Fruit fly (Drosophila melanogaster) whole organism, embryonic: ENCODE data around the gene RtcB.
A peak's percentile ranks its signal among the peaks of the same experiment; 100 is the strongest.

Experiments used
- Awh ChIP-seq: fragments of 200-800 bp; sonication (Bioruptor generic); IDR thresholded peaks from 2 replicates; pipeline ENCODE4, ENCODE4 v1.3.6; 2022; ENCODE audit warnings: missing biosample characterization, missing genetic modification characterization
- BEAF-32 ChIP-seq: fragments of 200-800 bp; sonication (Bioruptor generic); optimal IDR thresholded peaks from 3 replicates; lab custom pipeline; 2017; ENCODE audit warnings: missing biosample characterization, missing genetic modification characterization, mild to moderate bottlenecking, moderate library complexity, missing genetic modification reagents
- Blimp-1 ChIP-seq: fragments of 200-800 bp; sonication (Bioruptor generic); optimal IDR thresholded peaks from 3 replicates; lab custom pipeline; 2018; ENCODE audit warnings: missing biosample characterization, missing genetic modification characterization, mild to moderate bottlenecking, moderate library complexity, missing genetic modification reagents
- CG11093 ChIP-seq: fragments of 200-800 bp; sonication (Bioruptor generic); IDR thresholded peaks from 3 replicates; pipeline ENCODE4 v1.3.6; 2022; ENCODE audit warnings: missing biosample characterization, missing genetic modification characterization
- CG11560 ChIP-seq: fragments of 200-800 bp; sonication (Bioruptor generic); IDR thresholded peaks from 3 replicates; pipeline ENCODE4 v1.3.6; 2022; ENCODE audit warnings: missing biosample characterization, missing genetic modification characterization
- CG12769 ChIP-seq: fragments of 200-800 bp; sonication (Bioruptor generic); optimal IDR thresholded peaks from 2 replicates; lab custom pipeline; 2019; ENCODE audit warnings: missing biosample characterization, mild to moderate bottlenecking, missing genetic modification characterization, moderate library complexity
- CG13287 ChIP-seq: fragments of 200-800 bp; sonication (Bioruptor generic); IDR thresholded peaks from 2 replicates; pipeline ENCODE4 v1.3.6; 2022; ENCODE audit warnings: missing biosample characterization, missing genetic modification characterization; ENCODE audit not compliant: partially characterized antibody
- CG13624 ChIP-seq: fragments of 200-800 bp; sonication (Bioruptor generic); optimal IDR thresholded peaks from 2 replicates; lab custom pipeline; 2016; ENCODE audit warnings: missing biosample characterization, missing genetic modification characterization
- CG13894 ChIP-seq: fragments of 200-800 bp; sonication (Bioruptor generic); optimal IDR thresholded peaks from 3 replicates; lab custom pipeline; 2018; ENCODE audit warnings: missing biosample characterization, mild to moderate bottlenecking, missing genetic modification characterization, moderate library complexity
- CG15514 ChIP-seq: fragments of 200-800 bp; sonication (Bioruptor generic); optimal IDR thresholded peaks from 3 replicates; lab custom pipeline; 2017; ENCODE audit warnings: missing biosample characterization, missing genetic modification characterization, mild to moderate bottlenecking, moderate library complexity, missing genetic modification reagents
- CG1603 ChIP-seq: fragments of 200-800 bp; sonication (Bioruptor generic); optimal IDR thresholded peaks from 2 replicates; lab custom pipeline; 2019; ENCODE audit warnings: missing biosample characterization, mild to moderate bottlenecking, missing genetic modification characterization, moderate library complexity
- CG2678 ChIP-seq: fragments of 200-800 bp; sonication (Bioruptor generic); optimal IDR thresholded peaks from 3 replicates; lab custom pipeline; 2019; ENCODE audit warnings: missing biosample characterization, mild to moderate bottlenecking, missing genetic modification characterization, moderate library complexity
- CG32767 ChIP-seq: fragments of 200-800 bp; sonication (Bioruptor generic); IDR thresholded peaks from 2 replicates; pipeline ENCODE4 v1.3.6; 2022; ENCODE audit warnings: missing biosample characterization, missing genetic modification characterization
- CG3838 ChIP-seq: fragments of 200-800 bp; sonication (Bioruptor generic); optimal IDR thresholded peaks from 3 replicates; lab custom pipeline; 2016; ENCODE audit warnings: missing biosample characterization, missing genetic modification characterization
- CG42726 ChIP-seq: fragments of 200-800 bp; sonication (Bioruptor generic); IDR thresholded peaks from 2 replicates; pipeline ENCODE4 v1.3.6; 2022; ENCODE audit warnings: missing biosample characterization, missing genetic modification characterization; ENCODE audit not compliant: partially characterized antibody
- CG5180 ChIP-seq: fragments of 200-800 bp; sonication (Bioruptor generic); optimal IDR thresholded peaks from 3 replicates; lab custom pipeline; 2017; ENCODE audit warnings: missing biosample characterization, missing genetic modification characterization, mild to moderate bottlenecking, moderate library complexity, missing genetic modification reagents
- Dbx ChIP-seq: fragments of 200-800 bp; sonication (Bioruptor generic); IDR thresholded peaks from 3 replicates; pipeline ENCODE4 v1.3.6; 2022; ENCODE audit warnings: missing biosample characterization, missing genetic modification characterization
- Dref ChIP-seq: fragments of 200-800 bp; sonication (Bioruptor generic); IDR thresholded peaks from 2 replicates; pipeline ENCODE4 v1.3.6; 2022; ENCODE audit warnings: missing biosample characterization, missing genetic modification characterization
- Drgx ChIP-seq: fragments of 200-800 bp; sonication (Bioruptor generic); IDR thresholded peaks from 2 replicates; pipeline ENCODE4 v1.3.6; 2022; ENCODE audit warnings: missing biosample characterization, missing genetic modification characterization
- Ets65A ChIP-seq: fragments of 200-800 bp; sonication (Bioruptor generic); peaks from one replicate; lab custom pipeline; 2016; ENCODE audit warnings: missing biosample characterization, missing genetic modification characterization
- HLH3B ChIP-seq: fragments of 200-800 bp; sonication (Bioruptor generic); IDR thresholded peaks from 2 replicates; pipeline ENCODE4 v1.3.6; 2022; ENCODE audit warnings: missing biosample characterization, missing genetic modification characterization
- Jarid2 ChIP-seq: fragments of 200-800 bp; sonication (Bioruptor generic); optimal IDR thresholded peaks from 3 replicates; lab custom pipeline; 2017; ENCODE audit warnings: mild to moderate bottlenecking, missing biosample characterization, missing genetic modification reagents, missing genetic modification characterization
- Med ChIP-seq: fragments of 200-800 bp; sonication (Bioruptor generic); peaks from one replicate; lab custom pipeline; 2016; ENCODE audit warnings: missing biosample characterization, missing genetic modification characterization, mild to moderate bottlenecking, inconsistent platforms, moderate library complexity
- Nf-YC ChIP-seq: fragments of 200-800 bp; optimal IDR thresholded peaks from 3 replicates; lab custom pipeline; 2019; ENCODE audit warnings: missing biosample characterization, mild to moderate bottlenecking, missing genetic modification characterization, moderate library complexity
- Sry-β ChIP-seq: fragments of 200-800 bp; sonication (Bioruptor generic); optimal IDR thresholded peaks from 2 replicates; lab custom pipeline; 2018; ENCODE audit warnings: missing biosample characterization, mild to moderate bottlenecking, missing genetic modification characterization, moderate library complexity
- Trl ChIP-seq, 3 experiments: fragments of >200 bp in 2 of 3; fragments of 200-800 bp in 1 of 3; sonication (Bioruptor generic) in 1 of 3; optimal IDR thresholded peaks; 2 replicates in 1 of 3; 3 replicates in 2 of 3; lab custom pipeline; 2016 to 2017; ENCODE audit warnings: missing biosample characterization in 1 of 3, missing genetic modification characterization in 1 of 3
- amos ChIP-seq: fragments of 200-800 bp; sonication (Bioruptor generic); IDR thresholded peaks from 2 replicates; pipeline ENCODE4 v1.3.6; 2022; ENCODE audit warnings: missing biosample characterization, missing genetic modification characterization; ENCODE audit not compliant: partially characterized antibody
- ash1 ChIP-seq: fragments of 200-800 bp; sonication (Bioruptor generic); optimal IDR thresholded peaks from 2 replicates; lab custom pipeline; 2018; ENCODE audit warnings: missing biosample characterization, mild to moderate bottlenecking, missing genetic modification characterization
- az2 ChIP-seq: fragments of 200-800 bp; sonication (Bioruptor generic); optimal IDR thresholded peaks from 3 replicates; lab custom pipeline; 2016; ENCODE audit warnings: missing biosample characterization, missing genetic modification characterization
- cas ChIP-seq: fragments of 200-800 bp; sonication (Bioruptor generic); IDR thresholded peaks from 2 replicates; pipeline ENCODE4 v1.3.6; 2022; ENCODE audit warnings: missing biosample characterization, missing genetic modification characterization
- caup ChIP-seq: fragments of 200-800 bp; sonication (Bioruptor generic); optimal IDR thresholded peaks from 3 replicates; lab custom pipeline; 2017; ENCODE audit warnings: missing biosample characterization, mild to moderate bottlenecking, missing genetic modification characterization, moderate library complexity; ENCODE audit not compliant: severe bottlenecking
- chinmo ChIP-seq: fragments of 200-800 bp; sonication (Bioruptor generic); IDR thresholded peaks from 4 replicates; pipeline ENCODE4 v1.3.6; 2022; ENCODE audit warnings: missing biosample characterization, missing genetic modification characterization; ENCODE audit not compliant: partially characterized antibody
- ci ChIP-seq: fragments of 200-800 bp; sonication (Bioruptor generic); IDR thresholded peaks from 3 replicates; pipeline ENCODE4 v1.3.6; 2022; ENCODE audit warnings: missing biosample characterization, missing genetic modification characterization
- cwo ChIP-seq: fragments of 200-800 bp; sonication (Bioruptor generic); optimal IDR thresholded peaks from 3 replicates; lab custom pipeline; 2017; ENCODE audit warnings: missing biosample characterization, missing genetic modification characterization, mild to moderate bottlenecking, moderate library complexity, missing genetic modification reagents
- dmrt99B ChIP-seq: fragments of 200-800 bp; sonication (Bioruptor generic); optimal IDR thresholded peaks from 2 replicates; lab custom pipeline; 2018; ENCODE audit warnings: missing biosample characterization, mild to moderate bottlenecking, missing genetic modification characterization, moderate library complexity
- gem ChIP-seq: fragments of 200-800 bp; sonication (Bioruptor generic); optimal IDR thresholded peaks from 2 replicates; lab custom pipeline; 2019; ENCODE audit warnings: missing biosample characterization, mild to moderate bottlenecking, missing genetic modification characterization, moderate library complexity
- jigr1 ChIP-seq: fragments of 200-800 bp; sonication (Bioruptor generic); IDR thresholded peaks from 3 replicates; pipeline ENCODE4 v1.3.6; 2022; ENCODE audit warnings: missing biosample characterization, missing genetic modification characterization
- ken ChIP-seq: fragments of 200-800 bp; sonication (Bioruptor generic); IDR thresholded peaks from 3 replicates; pipeline ENCODE4 v1.3.6; 2022; ENCODE audit warnings: missing biosample characterization, missing genetic modification characterization
- pros ChIP-seq: fragments of 200-800 bp; sonication (Bioruptor generic); optimal IDR thresholded peaks from 3 replicates; lab custom pipeline; 2019; ENCODE audit warnings: missing biosample characterization, mild to moderate bottlenecking, missing genetic modification characterization, moderate library complexity
- row ChIP-seq: fragments of 200-800 bp; sonication (Bioruptor generic); IDR thresholded peaks from 3 replicates; pipeline ENCODE4 v1.3.6; 2022; ENCODE audit warnings: missing biosample characterization, missing genetic modification characterization
- sr ChIP-seq: fragments of 200-800 bp; sonication (Bioruptor generic); IDR thresholded peaks from 3 replicates; pipeline ENCODE4 v1.3.6; 2022; ENCODE audit warnings: missing biosample characterization, missing genetic modification characterization
- tna ChIP-seq: fragments of 200-800 bp; sonication (Bioruptor generic); IDR thresholded peaks from 2 replicates; pipeline ENCODE4 v1.3.6; 2022; ENCODE audit warnings: missing biosample characterization, missing genetic modification characterization; ENCODE audit not compliant: partially characterized antibody
- vvl ChIP-seq: fragments of 200-800 bp; sonication (Bioruptor generic); IDR thresholded peaks from 2 replicates; pipeline ENCODE4 v1.3.6; 2022; ENCODE audit warnings: missing biosample characterization, missing genetic modification characterization

The RtcB gene

DNA sequence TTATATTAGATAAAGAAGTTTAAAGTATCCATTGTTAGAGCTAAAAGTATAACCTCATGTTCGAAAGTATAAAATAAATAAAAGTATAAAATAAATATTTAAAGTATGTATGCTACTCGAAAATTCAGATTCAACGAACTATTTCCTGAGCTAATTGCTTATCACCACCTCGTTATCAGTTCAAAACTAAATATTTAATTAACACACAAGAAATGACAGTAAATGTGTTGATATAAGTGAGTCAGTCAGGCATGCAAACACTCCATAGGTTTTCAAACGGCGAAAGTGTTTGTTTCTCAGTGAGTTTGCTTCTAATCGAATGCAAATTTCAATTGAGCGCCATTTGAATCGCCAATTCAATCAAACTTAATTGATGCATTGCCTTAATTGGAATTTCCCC is 3.8 kb downstream of the RtcB start (continued):
- TF ChIP-seq BEAF-32 (GFP tag; lab: Kevin White, UChicago), result no peak
- no peak for TF ChIP-seq CG11560
- TF ChIP-seq, all 482 proteins: peak for 149

DNA sequence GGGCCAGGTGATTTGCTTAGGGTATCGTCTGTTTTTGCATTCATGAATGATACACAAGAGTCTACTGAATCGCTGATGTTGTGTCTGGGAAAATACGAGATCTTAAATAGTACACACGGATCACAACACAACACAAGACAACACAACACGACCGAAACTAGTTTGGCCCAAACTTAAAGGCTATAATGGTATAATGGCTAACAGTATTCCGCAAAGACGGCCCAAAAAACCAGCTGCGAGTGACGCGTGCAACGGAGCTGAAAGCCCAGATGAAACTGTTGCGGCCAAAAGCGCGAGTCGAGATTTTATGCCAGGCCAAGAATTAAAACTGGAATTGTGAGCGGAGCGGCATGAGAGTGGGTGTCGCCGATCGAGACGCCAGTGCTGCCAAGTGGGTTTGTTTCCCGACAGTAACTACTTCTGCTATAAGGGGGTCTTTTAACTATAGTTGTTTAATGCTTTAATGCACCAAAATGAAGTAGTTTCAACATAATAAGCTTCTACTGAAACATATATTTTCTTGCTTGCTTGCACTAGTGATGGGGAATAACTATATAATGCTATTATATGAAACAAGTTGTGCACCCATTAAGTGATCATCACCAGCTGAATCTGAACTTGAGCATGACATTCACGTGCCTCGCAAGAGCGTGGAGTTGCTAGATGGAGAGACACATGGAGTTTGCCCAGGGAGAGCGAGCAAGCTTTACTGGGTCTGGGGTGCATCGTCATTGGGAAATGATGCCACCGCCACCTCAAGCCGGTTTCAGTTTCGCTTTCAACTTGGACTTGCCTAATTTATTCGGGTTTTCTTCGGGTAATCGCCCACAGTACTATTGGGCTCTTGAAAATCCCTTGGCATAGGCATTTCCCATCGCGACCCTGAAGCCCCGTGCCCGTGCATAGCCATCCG is 8.5 kb downstream of the RtcB start:
- no peak for TF ChIP-seq amos (GFP tag; lab: Robert Waterston, UW)
- TF ChIP-seq CG13287 (GFP tag; lab: Robert Waterston, UW), result 0 out of 2 replicates have a peak, but pooled peaks have one; percentile 11
- peak; percentile 9 for TF ChIP-seq az2 (GFP tag; lab: Kevin White, UChicago)
- 0 out of 3 replicates have a peak, but pooled peaks have one; percentile 46 for TF ChIP-seq CG11560
- no peak for TF ChIP-seq Dbx (GFP tag; lab: Robert Waterston, UW)
- 0 out of 2 replicates have a peak, but pooled peaks have one; percentile 17 for TF ChIP-seq Awh (GFP tag; lab: Robert Waterston, UW)
- TF ChIP-seq Sry-β (GFP tag; lab: Kevin White, UChicago), result peak; percentile 87
- peak; percentile 43 for TF ChIP-seq Jarid2 (GFP tag; lab: Kevin White, UChicago)
- 0 out of 2 replicates have a peak, but pooled peaks have one; percentile 21 for TF ChIP-seq Drgx
- peak; percentile 58 for TF ChIP-seq row (GFP tag; lab: Robert Waterston, UW)
- peak; percentile 86 for TF ChIP-seq cwo
- peak; percentile 8 for TF ChIP-seq CG15514 (GFP tag; lab: Kevin White, UChicago)
- no peak for TF ChIP-seq CG3838 (GFP tag; lab: Kevin White, UChicago)
- TF ChIP-seq pros, result peak; percentile 85
- peak; percentile 2 for TF ChIP-seq CG2678 (tag; lab: Kevin White, UChicago)
- no peak for TF ChIP-seq CG42726 (GFP tag; lab: Robert Waterston, UW)
- TF ChIP-seq chinmo (GFP tag; lab: Robert Waterston, UW), result peak; percentile 82; the same call in 3 of the 4 replicates
- TF ChIP-seq jigr1, result no peak
- 0 out of 3 replicates have a peak, but pooled peaks have one; percentile 13 for TF ChIP-seq ken (GFP tag; lab: Robert Waterston, UW)
- peak; percentile 10 for TF ChIP-seq dmrt99B
- peak; percentile 10 for TF ChIP-seq Nf-YC (tag; lab: Kevin White, UChicago)
- peak in 1 of 2 experiments; percentile 46 for TF ChIP-seq Trl (optimal IDR thresholded peaks at IDR 0.05; lab: Kevin White, UChicago)
- no peak for TF ChIP-seq Trl (GFP tag; optimal IDR thresholded peaks at IDR 0.05; lab: Kevin White, UChicago)
- TF ChIP-seq sr, result peak; percentile 47; the same call in 1 of the 3 replicates
- no peak for TF ChIP-seq caup (GFP tag; lab: Kevin White, UChicago)
- TF ChIP-seq HLH3B (GFP tag; lab: Robert Waterston, UW), result 0 out of 2 replicates have a peak, but pooled peaks have one; percentile 23
- no peak for TF ChIP-seq cas (GFP tag; lab: Robert Waterston, UW)
- TF ChIP-seq CG13624 (GFP tag; lab: Kevin White, UChicago), result no peak
- TF ChIP-seq CG11093 (GFP tag; lab: Robert Waterston, UW), result 0 out of 3 replicates have a peak, but pooled peaks have one; percentile 9
- no peak for TF ChIP-seq ash1 (GFP tag; lab: Kevin White, UChicago)
- TF ChIP-seq Dref, result 0 out of 2 replicates have a peak, but pooled peaks have one; percentile 12
- peak; percentile 8 for TF ChIP-seq gem (tag; lab: Kevin White, UChicago)
- peak; percentile 84; the same call in 1 of the 2 replicates for TF ChIP-seq vvl
- TF ChIP-seq ci, result 0 out of 3 replicates have a peak, but pooled peaks have one; percentile 16
- TF ChIP-seq Blimp-1 (GFP tag; lab: Kevin White, UChicago), result peak; percentile 99
- peak; percentile 92 for TF ChIP-seq CG5180 (GFP tag; lab: Kevin White, UChicago)
- TF ChIP-seq Ets65A (GFP tag; lab: Kevin White, UChicago), result no peak
- TF ChIP-seq CG32767 (GFP tag; lab: Robert Waterston, UW), result 0 out of 2 replicates have a peak, but pooled peaks have one; percentile 21
- TF ChIP-seq tna (GFP tag; lab: Robert Waterston, UW), result peak; percentile 51; the same call in 1 of the 2 replicates
- peak; percentile 6 for TF ChIP-seq CG13894
- TF ChIP-seq CG12769 (tag; lab: Kevin White, UChicago), result peak; percentile 44
- TF ChIP-seq CG1603, result peak; percentile 1
- TF ChIP-seq Med (GFP tag; lab: Kevin White, UChicago), result peak; percentile 43
